Fruit fly (Drosophila melanogaster): ENCODE measurements around the gene Nrt.

The Nrt gene

DNA sequence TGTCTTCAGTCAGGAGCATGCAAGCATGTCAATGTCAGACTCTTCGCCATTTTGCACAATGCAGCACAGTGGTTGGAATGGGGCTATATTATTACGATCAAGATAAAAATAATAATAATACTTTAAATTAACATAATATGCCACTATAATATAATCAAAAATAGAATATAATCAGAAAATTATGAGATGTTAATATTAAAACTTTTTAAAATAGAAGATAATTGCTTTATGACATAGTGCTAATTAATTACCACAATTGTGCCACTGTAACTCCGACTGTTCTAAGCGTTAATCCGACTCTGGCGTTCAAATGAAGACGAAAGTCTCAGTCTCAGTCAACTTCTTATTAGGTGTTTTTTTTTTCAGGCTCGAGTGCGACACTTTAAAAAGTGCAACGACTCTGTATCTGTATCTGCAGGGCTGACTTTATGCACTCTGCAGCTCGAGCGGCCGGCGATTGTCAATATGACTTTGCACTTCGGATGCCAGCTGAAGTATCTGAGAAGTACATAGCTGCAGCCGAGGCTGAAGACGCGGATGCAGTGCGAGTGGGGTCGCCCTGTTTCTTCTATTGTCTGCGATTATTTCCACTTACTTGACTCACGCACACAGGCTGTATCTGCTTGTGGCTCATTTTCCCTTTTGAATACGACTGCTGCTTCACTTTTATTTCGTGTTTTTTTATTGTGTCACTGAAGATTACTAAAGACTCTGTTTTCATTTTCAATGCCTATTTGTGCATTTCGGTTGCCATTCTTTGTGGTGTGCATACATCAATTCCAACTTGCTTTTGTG, 3.5 kb upstream of the Nrt start:
- TF ChIP-seq CG7745 (tag; optimal IDR thresholded peaks at IDR 0.05) (no peak), H15 (GFP tag; IDR thresholded peaks at IDR 0.05) (no peak), CG1792 (GFP tag; optimal IDR thresholded peaks at IDR 0.05) (no peak), tll (GFP tag; optimal IDR thresholded peaks at IDR 0.05) (peak in 1 of 2 experiments; percentile 7), Sin3A (optimal IDR thresholded peaks at IDR 0.05) (no peak), prd (optimal IDR thresholded peaks at IDR 0.05) (no peak), prd (GFP tag; IDR thresholded peaks at IDR 0.05) (0 out of 3 replicates have a peak, but pooled peaks have one; percentile 9), CG10654 (GFP tag; optimal IDR thresholded peaks at IDR 0.05) (no peak), Elba2 (GFP tag; optimal IDR thresholded peaks at IDR 0.05) (peak; percentile 21), D (optimal IDR thresholded peaks at IDR 0.05) (peak; percentile 58), D (GFP tag; optimal IDR thresholded peaks at IDR 0.05) (no peak), sens (GFP tag) (peak; percentile 1), CG15601 (tag; optimal IDR thresholded peaks at IDR 0.05) (no peak), kay (GFP tag; optimal IDR thresholded peaks at IDR 0.05) (no peak), Lpt (GFP tag; optimal IDR thresholded peaks at IDR 0.05) (no peak), Eip74EF (GFP tag; optimal IDR thresholded peaks at IDR 0.05) (no peak), bsh (GFP tag; optimal IDR thresholded peaks at IDR 0.05) (peak; percentile 9 to 64), Drgx (GFP tag; IDR thresholded peaks at IDR 0.05) (peak; percentile 30; the same call in 1 of the 2 replicates), CG43689 (GFP tag; IDR thresholded peaks at IDR 0.05) (no peak), CG30403 (GFP tag; optimal IDR thresholded peaks at IDR 0.05) (no peak), pita (GFP tag; optimal IDR thresholded peaks at IDR 0.05) (no peak), CG14050 (GFP tag; IDR thresholded peaks at IDR 0.05) (no peak), CG2129 (GFP tag; IDR thresholded peaks at IDR 0.05; ENCODE audit: partially characterized antibody) (no peak), usp (GFP tag; optimal IDR thresholded peaks at IDR 0.05) (no peak), CG12942 (GFP tag; optimal IDR thresholded peaks at IDR 0.05) (no peak), pho (GFP tag; optimal IDR thresholded peaks at IDR 0.05) (no peak), CG1024 (GFP tag; IDR thresholded peaks at IDR 0.05) (no peak), CG2875 (GFP tag; optimal IDR thresholded peaks at IDR 0.05) (no peak), Poxn (GFP tag; IDR thresholded peaks at IDR 0.05) (no peak), luna (GFP tag; optimal IDR thresholded peaks at IDR 0.05) (no peak), CG15269 (tag; optimal IDR thresholded peaks at IDR 0.05) (no peak), CG9797 (GFP tag; optimal IDR thresholded peaks at IDR 0.05) (no peak), CG18011 (GFP tag; optimal IDR thresholded peaks at IDR 0.05) (no peak), aop (GFP tag; IDR thresholded peaks at IDR 0.05) (no peak), dmrt11E (tag; optimal IDR thresholded peaks at IDR 0.05) (peak; percentile 18), gt (GFP tag; IDR thresholded peaks at IDR 0.05) (no peak), Adf1 (GFP tag; IDR thresholded peaks at IDR 0.05) (no peak), phol (tag; optimal IDR thresholded peaks at IDR 0.05) (peak; percentile 4), Sry-δ (GFP tag; optimal IDR thresholded peaks at IDR 0.05) (no peak), Blimp-1 (GFP tag; optimal IDR thresholded peaks at IDR 0.05) (no peak), CG2199 (GFP tag; IDR thresholded peaks at IDR 0.05) (peak; percentile 84; the same call in 1 of the 3 replicates), Spps (tag; optimal IDR thresholded peaks at IDR 0.05) (no peak), CG16779 (GFP tag; IDR thresholded peaks at IDR 0.05) (no peak), CG1529 (GFP tag; optimal IDR thresholded peaks at IDR 0.05) (no peak), Opbp (GFP tag; IDR thresholded peaks at IDR 0.05; ENCODE audit: partially characterized antibody) (no peak), da (GFP tag; optimal IDR thresholded peaks at IDR 0.05) (no peak), sc (optimal IDR thresholded peaks at IDR 0.05) (no peak), sc (GFP tag; optimal IDR thresholded peaks at IDR 0.05) (no peak)

All from whole organism, embryonic.